Fruit fly (Drosophila melanogaster) whole organism, wandering third instar larva: ENCODE data around the gene Pph13.

Source experiments
- Abd-B ChIP-seq: fragments of >200 bp; optimal IDR thresholded peaks from 2 replicates; lab custom pipeline; 2017; ENCODE audit warnings: missing biosample characterization, missing genetic modification characterization
- CG32264 ChIP-seq: fragments of 200-800 bp; sonication (Bioruptor generic); optimal IDR thresholded peaks from 2 replicates; lab custom pipeline; 2016; ENCODE audit warnings: missing biosample characterization, missing genetic modification characterization
- CG9705 ChIP-seq: fragments of 200-800 bp; sonication (Bioruptor generic); optimal IDR thresholded peaks from 2 replicates; lab custom pipeline; 2018; ENCODE audit warnings: missing biosample characterization, mild to moderate bottlenecking, missing genetic modification characterization
- CrebA ChIP-seq: fragments of 200-800 bp; sonication (Bioruptor generic); optimal IDR thresholded peaks from 2 replicates; lab custom pipeline; 2016; ENCODE audit warnings: missing biosample characterization, mild to moderate bottlenecking, missing genetic modification characterization, borderline replicate concordance
- Dfd ChIP-seq: fragments of >200 bp; optimal IDR thresholded peaks from 2 replicates; lab custom pipeline; 2017; ENCODE audit warnings: missing biosample characterization, missing genetic modification characterization
- Dif ChIP-seq: fragments of 200-275, 200-300 bp; sonication (Bioruptor generic); optimal IDR thresholded peaks from 2 replicates; lab custom pipeline; 2018; ENCODE audit warnings: missing biosample characterization, missing genetic modification characterization; ENCODE audit not compliant: partially characterized antibody
- GATAd ChIP-seq: sonication (Bioruptor generic); optimal IDR thresholded peaks from 2 replicates; lab custom pipeline; 2016; ENCODE audit warnings: missing biosample characterization, missing genetic modification characterization
- HLH106 ChIP-seq: fragments of 200-800 bp; optimal IDR thresholded peaks from 3 replicates; lab custom pipeline; 2019; ENCODE audit warnings: missing biosample characterization, mild to moderate bottlenecking, missing genetic modification characterization, moderate library complexity
- Hr78 ChIP-seq: fragments of >200 bp; optimal IDR thresholded peaks from 2 replicates; lab custom pipeline; 2017; ENCODE audit warnings: missing biosample characterization, missing genetic modification characterization
- Hr83 ChIP-seq: fragments of 200-300 bp; sonication (Bioruptor generic); optimal IDR thresholded peaks from 2 replicates; lab custom pipeline; 2016; ENCODE audit warnings: missing biosample characterization, mild to moderate bottlenecking, missing genetic modification characterization, moderate library complexity; ENCODE audit not compliant: poor library complexity, severe bottlenecking
- Jra ChIP-seq: sonication (Bioruptor generic); optimal IDR thresholded peaks from 2 replicates; lab custom pipeline; 2016; ENCODE audit warnings: missing biosample characterization, missing genetic modification characterization
- Mio ChIP-seq: sonication (Bioruptor generic); optimal IDR thresholded peaks from 2 replicates; lab custom pipeline; 2016; ENCODE audit warnings: missing biosample characterization, missing genetic modification characterization
- N ChIP-seq: fragments of >200 bp; optimal IDR thresholded peaks from 2 replicates; lab custom pipeline; 2018; ENCODE audit warnings: missing biosample characterization, missing external identifiers, missing genetic modification characterization
- OdsH ChIP-seq: fragments of 200-800 bp; sonication (Bioruptor generic); optimal IDR thresholded peaks from 2 replicates; lab custom pipeline; 2016; ENCODE audit warnings: missing biosample characterization, mild to moderate bottlenecking, missing genetic modification characterization
- Rel ChIP-seq, 2 experiments: fragments of 200-800 bp; sonication (Bioruptor generic) in 1 of 2; optimal IDR thresholded peaks; 2 replicates in 1 of 2; 3 replicates in 1 of 2; lab custom pipeline; 2016 to 2019; ENCODE audit warnings: mild to moderate bottlenecking in 2 of 2, missing biosample characterization in 2 of 2, missing genetic modification characterization in 2 of 2, moderate library complexity in 1 of 2
- Vsx2 ChIP-seq: fragments of 200-300, 225-300 bp; sonication (Bioruptor generic); optimal IDR thresholded peaks from 2 replicates; lab custom pipeline; 2018; ENCODE audit warnings: missing biosample characterization, missing genetic modification characterization; ENCODE audit not compliant: partially characterized antibody
- br ChIP-seq: fragments of 200-800 bp; sonication (Bioruptor generic); optimal IDR thresholded peaks from 2 replicates; lab custom pipeline; 2016; ENCODE audit warnings: missing biosample characterization, missing genetic modification characterization
- brk ChIP-seq: fragments of 200-800 bp; sonication (Bioruptor generic); optimal IDR thresholded peaks from 2 replicates; lab custom pipeline; 2016; ENCODE audit warnings: missing biosample characterization, mild to moderate bottlenecking, missing genetic modification characterization
- dl ChIP-seq, 2 experiments: fragments of 175-275, 200-275 bp in 1 of 2; fragments of 200-275 bp in 1 of 2; sonication (Bioruptor generic); optimal IDR thresholded peaks; lab custom pipeline; 2018; ENCODE audit warnings: mild to moderate bottlenecking in 2 of 2, missing biosample characterization in 2 of 2, missing genetic modification characterization in 2 of 2, moderate library complexity in 2 of 2; ENCODE audit not compliant: partially characterized antibody in 2 of 2, insufficient read depth in 1 of 2
- dmrt93B ChIP-seq: fragments of 200-800 bp; sonication (Bioruptor generic); optimal IDR thresholded peaks from 2 replicates; lab custom pipeline; 2018; ENCODE audit warnings: missing biosample characterization, mild to moderate bottlenecking, missing genetic modification characterization
- ey ChIP-seq: fragments of 200-800 bp; sonication (Bioruptor generic); optimal IDR thresholded peaks from 2 replicates; lab custom pipeline; 2016; ENCODE audit warnings: missing biosample characterization, missing genetic modification characterization
- foxo ChIP-seq, 2 experiments: fragments of 200-800 bp; sonication (Bioruptor generic); optimal IDR thresholded peaks; 2 replicates in 1 of 2; 3 replicates in 1 of 2; lab custom pipeline; 2016 to 2017; ENCODE audit warnings: missing biosample characterization in 2 of 2, missing genetic modification characterization in 2 of 2
- fru ChIP-seq: fragments of 200-800 bp; sonication (Bioruptor generic); optimal IDR thresholded peaks from 3 replicates; lab custom pipeline; 2016; ENCODE audit warnings: missing biosample characterization, mild to moderate bottlenecking, missing genetic modification characterization
- h ChIP-seq: fragments of 200-800 bp; sonication (Bioruptor generic); optimal IDR thresholded peaks from 3 replicates; lab custom pipeline; 2016; ENCODE audit warnings: missing biosample characterization, mild to moderate bottlenecking, missing genetic modification characterization
- jim ChIP-seq: fragments of 175-275, 200-325 bp; sonication (Bioruptor generic); optimal IDR thresholded peaks from 2 replicates; lab custom pipeline; 2016; ENCODE audit warnings: missing biosample characterization, mild to moderate bottlenecking, missing genetic modification characterization
- lola ChIP-seq: fragments of >200 bp; optimal IDR thresholded peaks from 2 replicates; lab custom pipeline; 2017; ENCODE audit warnings: missing biosample characterization, missing genetic modification characterization
- pan ChIP-seq: fragments of >200 bp; optimal IDR thresholded peaks from 2 replicates; lab custom pipeline; 2017
- psq ChIP-seq: fragments of 200-800 bp; sonication (Bioruptor generic); optimal IDR thresholded peaks from 3 replicates; lab custom pipeline; 2017; ENCODE audit warnings: missing biosample characterization, mild to moderate bottlenecking, missing genetic modification characterization, moderate library complexity
- rgr ChIP-seq: fragments of 200-800 bp; sonication (Bioruptor generic); optimal IDR thresholded peaks from 3 replicates; lab custom pipeline; 2016; ENCODE audit warnings: missing biosample characterization, mild to moderate bottlenecking, missing genetic modification characterization
- sage ChIP-seq: fragments of 200-800 bp; sonication (Bioruptor generic); optimal IDR thresholded peaks from 2 replicates; lab custom pipeline; 2016; ENCODE audit warnings: missing biosample characterization, mild to moderate bottlenecking, missing genetic modification characterization
- tai ChIP-seq: sonication (Bioruptor generic); optimal IDR thresholded peaks from 2 replicates; lab custom pipeline; 2016; ENCODE audit warnings: missing biosample characterization, missing genetic modification characterization
- woc ChIP-seq: sonication (Bioruptor generic); optimal IDR thresholded peaks from 2 replicates; lab custom pipeline; 2016; ENCODE audit warnings: missing biosample characterization, mild to moderate bottlenecking, missing genetic modification characterization

Pph13 gene

DNA sequence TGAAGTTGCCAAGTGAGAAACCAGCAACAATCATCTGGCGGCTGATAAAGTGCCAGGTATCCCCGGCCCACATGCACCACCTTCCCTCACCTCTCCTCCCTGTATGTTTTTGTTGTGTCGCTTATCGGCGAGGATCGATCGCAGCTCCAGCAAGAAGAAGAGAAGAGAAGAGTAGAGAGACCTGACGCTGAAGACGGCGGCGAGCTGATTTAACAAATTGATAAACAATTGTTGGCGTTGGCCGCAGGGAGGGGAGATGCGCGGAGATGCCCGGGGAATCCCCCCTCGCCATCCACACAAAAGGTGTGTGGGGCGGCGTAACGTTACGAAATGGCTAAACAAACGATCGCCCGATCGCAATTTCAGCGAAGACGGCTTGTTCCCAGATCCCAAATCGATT, 43.6 kb upstream of the Pph13 start:
- TF ChIP-seq psq (GFP tag; lab: Kevin White, UChicago) = peak; percentile 16
- TF ChIP-seq Rel (GFP tag; optimal IDR thresholded peaks at IDR 0.05; lab: Kevin White, UChicago) = no peak
- peak; percentile 74 for TF ChIP-seq Rel (tag; optimal IDR thresholded peaks at IDR 0.05; lab: Kevin White, UChicago)
- TF ChIP-seq foxo (GFP tag; optimal IDR thresholded peaks at IDR 0.05; lab: Kevin White, UChicago) = no peak

- no peak for TF ChIP-seq Abd-B (GFP tag; lab: Kevin White, UChicago)
- peak; percentile 54 for TF ChIP-seq Hr83 (GFP tag; lab: Kevin White, UChicago)
- no peak for TF ChIP-seq Vsx2
- TF ChIP-seq CrebA (GFP tag; lab: Kevin White, UChicago) = no peak
- peak in 1 of 2 experiments; percentile 11 for TF ChIP-seq dl (GFP tag; optimal IDR thresholded peaks at IDR 0.05; lab: Kevin White, UChicago; ENCODE audit: insufficient read depth in 1 of 2, partially characterized antibody in 2 of 2)
- TF ChIP-seq h = peak; percentile 15
- TF ChIP-seq sage (GFP tag; lab: Kevin White, UChicago) = no peak
- TF ChIP-seq lola (GFP tag; lab: Kevin White, UChicago) = no peak
- no peak for TF ChIP-seq Hr78 (GFP tag; lab: Kevin White, UChicago)
- no peak for TF ChIP-seq woc (GFP tag; lab: Kevin White, UChicago)
- TF ChIP-seq ey (GFP tag; lab: Kevin White, UChicago) = no peak
- peak; percentile 87 for TF ChIP-seq fru (GFP tag; lab: Kevin White, UChicago)
- TF ChIP-seq foxo (GFP tag; optimal IDR thresholded peaks at IDR 0.05; lab: Kevin White, UChicago) = peak in 1 of 2 experiments; percentile 31
- TF ChIP-seq Dfd = no peak
- no peak for TF ChIP-seq OdsH (GFP tag; lab: Kevin White, UChicago)
- TF ChIP-seq CG9705 (GFP tag; lab: Kevin White, UChicago) = no peak
- no peak for TF ChIP-seq tai
- no peak for TF ChIP-seq pan (lab: Kevin White, UChicago)
- no peak for TF ChIP-seq N (GFP tag; lab: Kevin White, UChicago)
- no peak for TF ChIP-seq Jra (GFP tag; lab: Kevin White, UChicago)
- TF ChIP-seq rgr (GFP tag; lab: Kevin White, UChicago) = peak; percentile 11
- TF ChIP-seq Rel (GFP tag; optimal IDR thresholded peaks at IDR 0.05; lab: Kevin White, UChicago) = no peak
- peak; percentile 72 for TF ChIP-seq Rel (tag; optimal IDR thresholded peaks at IDR 0.05; lab: Kevin White, UChicago)
- no peak for TF ChIP-seq brk (GFP tag; lab: Kevin White, UChicago)
- no peak for TF ChIP-seq Mio (GFP tag; lab: Kevin White, UChicago)
- peak; percentile 21 for TF ChIP-seq Dif
- no peak for TF ChIP-seq br (GFP tag; lab: Kevin White, UChicago)
- TF ChIP-seq jim = no peak
- TF ChIP-seq HLH106 (tag; lab: Kevin White, UChicago) = no peak
- no peak for TF ChIP-seq dmrt93B (GFP tag; lab: Kevin White, UChicago)
- no peak for TF ChIP-seq GATAd (GFP tag; lab: Kevin White, UChicago)
These were observed 36.6 kb upstream of the Pph13 start for dm6 chr2L:540572-541210.

dm6 chr2L:542338-542967, 34.8 kb upstream of the Pph13 start, which contains the start of gene lwr:
TSS of gene lwr (minus strand) at chr2L:542580.
- TF ChIP-seq fru (GFP tag; lab: Kevin White, UChicago) = peak; percentile 5
- TF ChIP-seq Rel (GFP tag; optimal IDR thresholded peaks at IDR 0.05; lab: Kevin White, UChicago) = no peak
- TF ChIP-seq Rel (tag; optimal IDR thresholded peaks at IDR 0.05; lab: Kevin White, UChicago) = peak; percentile 30
- TF ChIP-seq Jra (GFP tag; lab: Kevin White, UChicago) = no peak
- TF ChIP-seq sage (GFP tag; lab: Kevin White, UChicago) = no peak
- TF ChIP-seq Dif = no peak
- peak in 1 of 2 experiments; percentile 9 for TF ChIP-seq foxo (GFP tag; optimal IDR thresholded peaks at IDR 0.05; lab: Kevin White, UChicago)

DNA sequence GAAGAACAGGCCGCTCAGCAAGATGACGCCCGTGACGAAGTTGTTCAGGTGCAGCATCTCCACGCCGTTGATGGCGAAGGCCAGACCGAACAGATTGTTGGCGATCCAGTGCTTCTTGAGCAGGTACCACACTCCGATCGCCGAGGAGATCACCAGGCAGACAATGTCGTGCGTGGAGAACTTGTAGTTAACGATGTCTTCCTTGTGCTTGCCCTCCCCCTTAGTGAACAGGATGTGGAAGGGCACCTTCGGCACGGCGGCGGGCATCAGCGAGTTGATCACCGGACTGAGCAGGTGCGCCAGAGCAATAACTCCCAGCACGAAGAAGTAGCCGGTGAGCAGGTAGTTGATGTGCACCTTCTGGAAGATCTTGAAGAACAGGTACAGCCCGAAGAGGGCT, 33.5 kb upstream of the Pph13 start:
- TF ChIP-seq CG32264 (no peak), Mio (GFP tag; lab: Kevin White, UChicago) (no peak), Rel (GFP tag; optimal IDR thresholded peaks at IDR 0.05; lab: Kevin White, UChicago) (no peak), Rel (tag; optimal IDR thresholded peaks at IDR 0.05; lab: Kevin White, UChicago) (no peak), pan (lab: Kevin White, UChicago) (no peak), OdsH (GFP tag; lab: Kevin White, UChicago) (no peak), Dfd (no peak), jim (no peak), GATAd (GFP tag; lab: Kevin White, UChicago) (no peak), h (no peak)
